In genomic region chrX:17091062-17091904, dm6 we compare ENCODE assay signal across 1 fruit fly cellular context.
TF ChIP-seq lines count a peak whose summit lies in the region.

Gene CG16700, plus strand, starts transcription at chrX:17091854.
Gene CG4991, plus strand, starts transcription at chrX:17091854.

TF ChIP-seq in whole organism, embryonic, 481 proteins besides CTCF, POLR2A, EP300 and RAD21 (continued from another document and continues in another):
- TF ChIP-seq knrl (GFP tag; IDR thresholded peaks at IDR 0.05; lab: Robert Waterston, UW; ENCODE audit: partially characterized antibody) (no peak), bigmax (GFP tag; optimal IDR thresholded peaks at IDR 0.05; lab: Kevin White, UChicago) (no peak), CG43689 (GFP tag; IDR thresholded peaks at IDR 0.05; lab: Robert Waterston, UW) (no peak), fu2 (GFP tag; optimal IDR thresholded peaks at IDR 0.05; lab: Kevin White, UChicago) (no peak), CG13624 (GFP tag; optimal IDR thresholded peaks at IDR 0.05; lab: Kevin White, UChicago) (no peak), CG3726 (GFP tag; IDR thresholded peaks at IDR 0.05; lab: Robert Waterston, UW) (no peak), CG17568 (GFP tag; optimal IDR thresholded peaks at IDR 0.05; lab: Kevin White, UChicago) (no peak), CG16863 (GFP tag; optimal IDR thresholded peaks at IDR 0.05; lab: Kevin White, UChicago) (peak; percentile 9), CG7556 (GFP tag; optimal IDR thresholded peaks at IDR 0.05; lab: Kevin White, UChicago) (peak; percentile 93), BtbVII (GFP tag; optimal IDR thresholded peaks at IDR 0.05; lab: Kevin White, UChicago) (peak; percentile 84), ken (GFP tag; IDR thresholded peaks at IDR 0.05; lab: Robert Waterston, UW) (no peak), cad (GFP tag; optimal IDR thresholded peaks at IDR 0.05; lab: Kevin White, UChicago) (no peak), CG1529 (GFP tag; optimal IDR thresholded peaks at IDR 0.05; lab: Kevin White, UChicago) (peak; percentile 66), trh (GFP tag; optimal IDR thresholded peaks at IDR 0.05; lab: Kevin White, UChicago) (peak; percentile 12), CG11723 (GFP tag; optimal IDR thresholded peaks at IDR 0.05; lab: Kevin White, UChicago) (peak; percentile 67), Abd-B (GFP tag; optimal IDR thresholded peaks at IDR 0.05; lab: Kevin White, UChicago) (peak; percentile 78), vnd (GFP tag; IDR thresholded peaks at IDR 0.05; lab: Robert Waterston, UW; ENCODE audit: partially characterized antibody) (no peak), Dip3 (GFP tag; optimal IDR thresholded peaks at IDR 0.05; lab: Kevin White, UChicago) (no peak), CG7271 (tag; optimal IDR thresholded peaks at IDR 0.05; lab: Kevin White, UChicago) (no peak), mirr (GFP tag; optimal IDR thresholded peaks at IDR 0.05; lab: Kevin White, UChicago) (no peak), CG11093 (GFP tag; IDR thresholded peaks at IDR 0.05; lab: Robert Waterston, UW) (peak; percentile 39; the same call in 1 of the 3 replicates), ATbp (GFP tag; optimal IDR thresholded peaks at IDR 0.05; lab: Kevin White, UChicago) (peak; percentile 39), Pdp1 (GFP tag; optimal IDR thresholded peaks at IDR 0.05; lab: Kevin White, UChicago) (peak; percentile 8 to 45), hkb (optimal IDR thresholded peaks at IDR 0.05; lab: Kevin White, UChicago) (no peak), hkb (GFP tag; IDR thresholded peaks at IDR 0.05; lab: Robert Waterston, UW) (peak; percentile 31; the same call in 1 of the 2 replicates), eyg (GFP tag; optimal IDR thresholded peaks at IDR 0.05; lab: Kevin White, UChicago) (no peak), sd (tag; optimal IDR thresholded peaks at IDR 0.05; lab: Kevin White, UChicago) (peak; percentile 98), ap (GFP tag; IDR thresholded peaks at IDR 0.05; lab: Robert Waterston, UW) (no peak), psq (GFP tag; optimal IDR thresholded peaks at IDR 0.05; lab: Kevin White, UChicago) (peak; percentile 53), chinmo (GFP tag; IDR thresholded peaks at IDR 0.05; lab: Robert Waterston, UW; ENCODE audit: partially characterized antibody) (0 out of 4 replicates have a peak, but pooled peaks have one; percentile 43), caup (GFP tag; optimal IDR thresholded peaks at IDR 0.05; lab: Kevin White, UChicago; ENCODE audit: severe bottlenecking) (peak; percentile 66), zfh1 (GFP tag; IDR thresholded peaks at IDR 0.05; lab: Robert Waterston, UW) (peak; percentile 73), CG31441 (GFP tag; IDR thresholded peaks at IDR 0.05; lab: Robert Waterston, UW) (peak; percentile 91), gsb (GFP tag; IDR thresholded peaks at IDR 0.05; lab: Robert Waterston, UW) (0 out of 2 replicates have a peak, but pooled peaks have one; percentile 42), CG8359 (GFP tag; optimal IDR thresholded peaks at IDR 0.05; lab: Kevin White, UChicago; ENCODE audit: borderline replicate concordance) (peak; percentile 31), ro (GFP tag; IDR thresholded peaks at IDR 0.05; lab: Robert Waterston, UW) (peak; percentile 39; the same call in 1 of the 2 replicates), Xrp1 (GFP tag; IDR thresholded peaks at IDR 0.05; lab: Robert Waterston, UW) (peak; percentile 77), en (GFP tag; optimal IDR thresholded peaks at IDR 0.05; lab: Kevin White, UChicago) (no peak), CG12769 (tag; optimal IDR thresholded peaks at IDR 0.05; lab: Kevin White, UChicago) (no peak), Mad (GFP tag; optimal IDR thresholded peaks at IDR 0.05; lab: Kevin White, UChicago) (no peak), Hmr (GFP tag; optimal IDR thresholded peaks at IDR 0.05; lab: Kevin White, UChicago) (peak; percentile 86), CkIIα-i1 (GFP tag; IDR thresholded peaks at IDR 0.05; lab: Robert Waterston, UW) (no peak), hbn (GFP tag; IDR thresholded peaks at IDR 0.05; lab: Robert Waterston, UW; ENCODE audit: partially characterized antibody) (no peak), Lim3 (GFP tag; IDR thresholded peaks at IDR 0.05; lab: Robert Waterston, UW) (no peak), CG9437 (GFP tag; optimal IDR thresholded peaks at IDR 0.05; lab: Kevin White, UChicago) (peak; percentile 87), CG2120 (GFP tag; optimal IDR thresholded peaks at IDR 0.05; lab: Kevin White, UChicago) (peak; percentile 63), CG14050 (GFP tag; IDR thresholded peaks at IDR 0.05; lab: Robert Waterston, UW) (no peak; the same call in 2 of the 3 replicates), BEAF-32 (GFP tag; optimal IDR thresholded peaks at IDR 0.05; lab: Kevin White, UChicago) (no peak), Six4 (GFP tag; optimal IDR thresholded peaks at IDR 0.05; lab: Kevin White, UChicago) (peak; percentile 43), CG13894 (tag; optimal IDR thresholded peaks at IDR 0.05; lab: Kevin White, UChicago) (peak; percentile 50), ewg (GFP tag; optimal IDR thresholded peaks at IDR 0.05; lab: Kevin White, UChicago) (peak; percentile 37), chif (GFP tag; optimal IDR thresholded peaks at IDR 0.05; lab: Kevin White, UChicago) (peak in 1 of 2 experiments; percentile 20), ttk (GFP tag; IDR thresholded peaks at IDR 0.05; lab: Robert Waterston, UW) (peak; percentile 62), CG12744 (GFP tag; optimal IDR thresholded peaks at IDR 0.05; lab: Kevin White, UChicago) (no peak), Oaz (GFP tag; IDR thresholded peaks at IDR 0.05; lab: Robert Waterston, UW) (peak; percentile 43; the same call in 1 of the 2 replicates), Stat92E (GFP tag; optimal IDR thresholded peaks at IDR 0.05; lab: Kevin White, UChicago) (peak in 1 of 3 experiments; percentile 57), crp (GFP tag; optimal IDR thresholded peaks at IDR 0.05; lab: Kevin White, UChicago) (peak in 1 of 2 experiments; percentile 82), dysf (GFP tag; IDR thresholded peaks at IDR 0.05; lab: Robert Waterston, UW) (peak; percentile 85), CG7963 (GFP tag; IDR thresholded peaks at IDR 0.05; lab: Robert Waterston, UW; ENCODE audit: partially characterized antibody) (no peak), pnt (GFP tag; optimal IDR thresholded peaks at IDR 0.05; lab: Kevin White, UChicago) (no peak), Sry-β (GFP tag; optimal IDR thresholded peaks at IDR 0.05; lab: Kevin White, UChicago) (peak; percentile 17), unpg (GFP tag; optimal IDR thresholded peaks at IDR 0.05; lab: Kevin White, UChicago) (peak; percentile 69), sima (GFP tag; optimal IDR thresholded peaks at IDR 0.05; lab: Kevin White, UChicago) (no peak), NK7.1 (GFP tag; optimal IDR thresholded peaks at IDR 0.05; lab: Kevin White, UChicago) (no peak), E2f1 (GFP tag; IDR thresholded peaks at IDR 0.05; lab: Robert Waterston, UW) (peak; percentile 59), z (GFP tag; IDR thresholded peaks at IDR 0.05; lab: Robert Waterston, UW) (no peak), exex (tag; optimal IDR thresholded peaks at IDR 0.05; lab: Kevin White, UChicago) (peak; percentile 35), lmd (GFP tag; IDR thresholded peaks at IDR 0.05; lab: Robert Waterston, UW) (peak; percentile 85), danr (GFP tag; IDR thresholded peaks at IDR 0.05; lab: Robert Waterston, UW) (peak; percentile 72), ab (GFP tag; optimal IDR thresholded peaks at IDR 0.05; lab: Kevin White, UChicago) (no peak), CG34376 (GFP tag; optimal IDR thresholded peaks at IDR 0.05; lab: Kevin White, UChicago) (no peak), ato (GFP tag; IDR thresholded peaks at IDR 0.05; lab: Robert Waterston, UW; ENCODE audit: partially characterized antibody) (no peak), Lhr (GFP tag; optimal IDR thresholded peaks at IDR 0.05; lab: Kevin White, UChicago) (peak; percentile 5), inv (GFP tag; IDR thresholded peaks at IDR 0.05; lab: Robert Waterston, UW; ENCODE audit: partially characterized antibody) (no peak), sc (optimal IDR thresholded peaks at IDR 0.05; lab: Kevin White, UChicago) (no peak), sc (GFP tag; optimal IDR thresholded peaks at IDR 0.05; lab: Kevin White, UChicago) (peak; percentile 76), bcd (GFP tag; optimal IDR thresholded peaks at IDR 0.05; lab: Kevin White, UChicago) (peak; percentile 85), CG30403 (GFP tag; optimal IDR thresholded peaks at IDR 0.05; lab: Kevin White, UChicago) (peak; percentile 88), CG14860 (GFP tag; IDR thresholded peaks at IDR 0.05; lab: Robert Waterston, UW; ENCODE audit: partially characterized antibody) (no peak), Side (GFP tag; optimal IDR thresholded peaks at IDR 0.05; lab: Kevin White, UChicago) (no peak), Doc3 (GFP tag; IDR thresholded peaks at IDR 0.05; lab: Robert Waterston, UW; ENCODE audit: partially characterized antibody) (no peak), CG4820 (GFP tag; optimal IDR thresholded peaks at IDR 0.05; lab: Kevin White, UChicago) (peak; percentile 68), CG4282 (GFP tag; optimal IDR thresholded peaks at IDR 0.05; lab: Kevin White, UChicago) (no peak), CG11085 (GFP tag; IDR thresholded peaks at IDR 0.05; lab: Robert Waterston, UW) (peak; percentile 62; the same call in 1 of the 2 replicates), kni (GFP tag; optimal IDR thresholded peaks at IDR 0.05; lab: Kevin White, UChicago) (no peak), CG11696 (GFP tag; IDR thresholded peaks at IDR 0.05; lab: Robert Waterston, UW) (0 out of 2 replicates have a peak, but pooled peaks have one; percentile 31), ftz-f1 (GFP tag; optimal IDR thresholded peaks at IDR 0.05; lab: Kevin White, UChicago) (no peak), CG34224 (GFP tag; IDR thresholded peaks at IDR 0.05; lab: Robert Waterston, UW; ENCODE audit: partially characterized antibody) (no peak), vfl (GFP tag; optimal IDR thresholded peaks at IDR 0.05; lab: Kevin White, UChicago) (no peak), CG3995 (GFP tag; optimal IDR thresholded peaks at IDR 0.05; lab: Kevin White, UChicago) (peak; percentile 37), CG32767 (GFP tag; IDR thresholded peaks at IDR 0.05; lab: Robert Waterston, UW) (peak; percentile 70; the same call in 1 of the 2 replicates), CG3281 (GFP tag; optimal IDR thresholded peaks at IDR 0.05; lab: Kevin White, UChicago) (peak; percentile 84), gro (GFP tag; optimal IDR thresholded peaks at IDR 0.05; lab: Kevin White, UChicago) (no peak), zfh2 (GFP tag; optimal IDR thresholded peaks at IDR 0.05; lab: Kevin White, UChicago) (no peak), CG10565 (GFP tag; optimal IDR thresholded peaks at IDR 0.05; lab: Kevin White, UChicago) (no peak), sim (GFP tag; IDR thresholded peaks at IDR 0.05; lab: Robert Waterston, UW) (0 out of 2 replicates have a peak, but pooled peaks have one; percentile 6), CG2199 (GFP tag; IDR thresholded peaks at IDR 0.05; lab: Robert Waterston, UW) (no peak), H2.0 (GFP tag; IDR thresholded peaks at IDR 0.05; lab: Robert Waterston, UW) (peak; percentile 51; the same call in 1 of the 2 replicates), Asciz (GFP tag; optimal IDR thresholded peaks at IDR 0.05; lab: Kevin White, UChicago) (peak; percentile 70), ham (GFP tag; IDR thresholded peaks at IDR 0.05; lab: Robert Waterston, UW) (no peak), CG2129 (GFP tag; IDR thresholded peaks at IDR 0.05; lab: Robert Waterston, UW; ENCODE audit: partially characterized antibody) (no peak), Dek (tag; optimal IDR thresholded peaks at IDR 0.05; lab: Kevin White, UChicago) (peak; percentile 83), nerfin-2 (GFP tag; IDR thresholded peaks at IDR 0.05; lab: Robert Waterston, UW; ENCODE audit: partially characterized antibody) (no peak), Sox102F (GFP tag; optimal IDR thresholded peaks at IDR 0.05; lab: Kevin White, UChicago) (peak; percentile 84), bowl (GFP tag; IDR thresholded peaks at IDR 0.05; lab: Robert Waterston, UW) (no peak), PHDP (tag; optimal IDR thresholded peaks at IDR 0.05; lab: Kevin White, UChicago) (peak; percentile 79), CG14965 (GFP tag; optimal IDR thresholded peaks at IDR 0.05; lab: Kevin White, UChicago; ENCODE audit: borderline replicate concordance) (no peak), eve (GFP tag; optimal IDR thresholded peaks at IDR 0.05; lab: Kevin White, UChicago) (peak in 1 of 2 experiments; percentile 69), phol (tag; optimal IDR thresholded peaks at IDR 0.05; lab: Kevin White, UChicago) (peak; percentile 88), CG7372 (GFP tag; IDR thresholded peaks at IDR 0.05; lab: Robert Waterston, UW) (peak; percentile 67), CG31388 (GFP tag; optimal IDR thresholded peaks at IDR 0.05; lab: Kevin White, UChicago) (peak; percentile 16), CG17802 (tag; optimal IDR thresholded peaks at IDR 0.05; lab: Kevin White, UChicago) (no peak), Aef1 (GFP tag; IDR thresholded peaks at IDR 0.05; lab: Robert Waterston, UW) (peak; percentile 48; the same call in 2 of the 3 replicates), Atf3 (GFP tag; optimal IDR thresholded peaks at IDR 0.05; lab: Kevin White, UChicago) (no peak), Nf-YA (GFP tag; IDR thresholded peaks at IDR 0.05; lab: Robert Waterston, UW) (no peak), abd-A (tag; optimal IDR thresholded peaks at IDR 0.05; lab: Kevin White, UChicago) (no peak), C15 (GFP tag; IDR thresholded peaks at IDR 0.05; lab: Robert Waterston, UW) (no peak), CG16813 (GFP tag; IDR thresholded peaks at IDR 0.05; lab: Robert Waterston, UW; ENCODE audit: partially characterized antibody) (no peak), tup (GFP tag; optimal IDR thresholded peaks at IDR 0.05; lab: Kevin White, UChicago) (no peak), CG6683 (GFP tag; optimal IDR thresholded peaks at IDR 0.05; lab: Kevin White, UChicago) (peak; percentile 66), CG1024 (GFP tag; IDR thresholded peaks at IDR 0.05; lab: Robert Waterston, UW) (no peak), CHES-1-like (GFP tag; optimal IDR thresholded peaks at IDR 0.05; lab: Kevin White, UChicago) (no peak), CG14014 (GFP tag; IDR thresholded peaks at IDR 0.05; lab: Robert Waterston, UW) (peak; percentile 71), dpn (GFP tag; optimal IDR thresholded peaks at IDR 0.05; lab: Kevin White, UChicago) (peak; percentile 5 to 69), cas (GFP tag; IDR thresholded peaks at IDR 0.05; lab: Robert Waterston, UW) (no peak), CG1832 (GFP tag; optimal IDR thresholded peaks at IDR 0.05; lab: Kevin White, UChicago) (peak; percentile 50), CG10543 (GFP tag; optimal IDR thresholded peaks at IDR 0.05; lab: Kevin White, UChicago) (peak; percentile 78), sens-2 (GFP tag; IDR thresholded peaks at IDR 0.05; lab: Robert Waterston, UW) (peak; percentile 42; the same call in 1 of the 2 replicates), CG34422 (GFP tag; IDR thresholded peaks at IDR 0.05; lab: Robert Waterston, UW) (peak; percentile 65; the same call in 1 of the 3 replicates)
